Fruit fly (Drosophila melanogaster): ENCODE data around the gene CG7916.

DNA sequence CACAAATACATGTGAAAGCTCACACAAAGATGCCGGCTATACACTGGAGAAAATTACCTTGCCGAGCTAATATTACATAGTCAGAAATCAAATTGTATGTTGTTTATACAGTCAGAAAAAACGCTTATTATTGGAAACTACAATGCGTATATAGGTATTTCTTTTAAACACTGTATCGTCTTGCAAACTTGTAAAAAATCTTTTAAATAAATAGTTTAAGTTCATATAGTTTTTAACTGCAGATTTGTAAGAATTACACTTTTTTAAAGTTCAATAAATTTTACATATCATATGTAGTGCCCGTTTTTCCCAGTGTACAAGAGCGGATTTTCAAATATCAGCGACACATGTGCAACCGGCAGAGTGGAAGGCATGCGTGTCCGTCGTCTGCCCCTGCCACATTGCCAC is 6.8 kb upstream of the CG7916 start:
- TF ChIP-seq CG8478 (optimal IDR thresholded peaks at IDR 0.05) = no peak
- TF ChIP-seq CTCF (optimal IDR thresholded peaks at IDR 0.05) = no peak
